Fruit fly (Drosophila melanogaster) whole organism, pupa: ENCODE data around the gene CG10194.

Experiments
- CG12605 ChIP-seq: fragments of 200-800 bp; sonication (Bioruptor generic); IDR thresholded peaks from 2 replicates; pipeline ENCODE4 v1.3.6; 2022; ENCODE audit warnings: missing biosample characterization, missing genetic modification characterization
- CG14655 ChIP-seq: fragments of 200-800 bp; sonication (Bioruptor generic); optimal IDR thresholded peaks from 3 replicates; lab custom pipeline; 2017; ENCODE audit warnings: mild to moderate bottlenecking, missing biosample characterization, missing genetic modification reagents, missing genetic modification characterization
- CG15710 ChIP-seq: fragments of 200-800 bp; sonication (Bioruptor generic); optimal IDR thresholded peaks from 2 replicates; lab custom pipeline; 2018; ENCODE audit warnings: missing biosample characterization, mild to moderate bottlenecking, missing genetic modification characterization, moderate library complexity
- CG32121 ChIP-seq: fragments of 200-800 bp; sonication (Bioruptor generic); IDR thresholded peaks from 2 replicates; pipeline ENCODE4 v1.3.6; 2022; ENCODE audit warnings: missing biosample characterization, missing genetic modification characterization
- CG34367 ChIP-seq: fragments of 200-800 bp; sonication (Bioruptor generic); optimal IDR thresholded peaks from 2 replicates; lab custom pipeline; 2018; ENCODE audit warnings: missing biosample characterization, mild to moderate bottlenecking, missing genetic modification characterization
- CG8159 ChIP-seq: fragments of 200-800 bp; sonication (Bioruptor generic); optimal IDR thresholded peaks from 3 replicates; lab custom pipeline; 2018; ENCODE audit warnings: missing biosample characterization, mild to moderate bottlenecking, missing genetic modification characterization, moderate library complexity
- CG8301 ChIP-seq: fragments of 200-800 bp; sonication (Bioruptor generic); optimal IDR thresholded peaks from 2 replicates; lab custom pipeline; 2018; ENCODE audit warnings: missing biosample characterization, mild to moderate bottlenecking, missing genetic modification characterization
- CG9948 ChIP-seq: fragments of 200-800 bp; sonication (Bioruptor generic); optimal IDR thresholded peaks from 2 replicates; lab custom pipeline; 2018; ENCODE audit warnings: missing biosample characterization, mild to moderate bottlenecking, missing genetic modification characterization, moderate library complexity
- D1 ChIP-seq: fragments of 200-800 bp; sonication (Bioruptor generic); optimal IDR thresholded peaks from 2 replicates; lab custom pipeline; 2018; ENCODE audit warnings: missing biosample characterization, mild to moderate bottlenecking, missing genetic modification characterization, moderate library complexity
- EcR ChIP-seq: fragments of 200-800 bp; sonication (Bioruptor generic); optimal IDR thresholded peaks from 3 replicates; lab custom pipeline; 2019; ENCODE audit warnings: missing biosample characterization, missing genetic modification characterization, mild to moderate bottlenecking, moderate library complexity, missing genetic modification reagents
- Pif1A ChIP-seq: fragments of 200-800 bp; sonication (Bioruptor generic); optimal IDR thresholded peaks from 3 replicates; lab custom pipeline; 2016; ENCODE audit warnings: missing biosample characterization, missing genetic modification characterization
- Snoo ChIP-seq: fragments of 200-800 bp; sonication (Bioruptor generic); optimal IDR thresholded peaks from 3 replicates; lab custom pipeline; 2017; ENCODE audit warnings: missing biosample characterization, mild to moderate bottlenecking, missing genetic modification characterization, inconsistent platforms
- fd96Ca ChIP-seq: fragments of 200-800 bp; sonication (Bioruptor generic); IDR thresholded peaks from 3 replicates; pipeline ENCODE4 v1.3.6; 2022; ENCODE audit warnings: missing biosample characterization, missing genetic modification characterization
- rn ChIP-seq: fragments of 200-800 bp; sonication (Bioruptor generic); IDR thresholded peaks from 2 replicates; pipeline ENCODE4 v1.3.6; 2022; ENCODE audit warnings: missing biosample characterization, missing genetic modification characterization

The CG10194 gene

DNA sequence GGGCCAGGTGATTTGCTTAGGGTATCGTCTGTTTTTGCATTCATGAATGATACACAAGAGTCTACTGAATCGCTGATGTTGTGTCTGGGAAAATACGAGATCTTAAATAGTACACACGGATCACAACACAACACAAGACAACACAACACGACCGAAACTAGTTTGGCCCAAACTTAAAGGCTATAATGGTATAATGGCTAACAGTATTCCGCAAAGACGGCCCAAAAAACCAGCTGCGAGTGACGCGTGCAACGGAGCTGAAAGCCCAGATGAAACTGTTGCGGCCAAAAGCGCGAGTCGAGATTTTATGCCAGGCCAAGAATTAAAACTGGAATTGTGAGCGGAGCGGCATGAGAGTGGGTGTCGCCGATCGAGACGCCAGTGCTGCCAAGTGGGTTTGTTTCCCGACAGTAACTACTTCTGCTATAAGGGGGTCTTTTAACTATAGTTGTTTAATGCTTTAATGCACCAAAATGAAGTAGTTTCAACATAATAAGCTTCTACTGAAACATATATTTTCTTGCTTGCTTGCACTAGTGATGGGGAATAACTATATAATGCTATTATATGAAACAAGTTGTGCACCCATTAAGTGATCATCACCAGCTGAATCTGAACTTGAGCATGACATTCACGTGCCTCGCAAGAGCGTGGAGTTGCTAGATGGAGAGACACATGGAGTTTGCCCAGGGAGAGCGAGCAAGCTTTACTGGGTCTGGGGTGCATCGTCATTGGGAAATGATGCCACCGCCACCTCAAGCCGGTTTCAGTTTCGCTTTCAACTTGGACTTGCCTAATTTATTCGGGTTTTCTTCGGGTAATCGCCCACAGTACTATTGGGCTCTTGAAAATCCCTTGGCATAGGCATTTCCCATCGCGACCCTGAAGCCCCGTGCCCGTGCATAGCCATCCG is 51.0 kb downstream of the CG10194 start:
- TF ChIP-seq CG8301 (tag; lab: Kevin White, UChicago) (peak; percentile 33), rn (GFP tag; lab: Robert Waterston, UW) (no peak), CG32121 (GFP tag; lab: Robert Waterston, UW) (no peak), fd96Ca (GFP tag; lab: Robert Waterston, UW) (peak; percentile 51; the same call in 1 of the 3 replicates), Snoo (peak; percentile 41), D1 (tag; lab: Kevin White, UChicago) (no peak), CG34367 (tag; lab: Kevin White, UChicago) (no peak), EcR (peak; percentile 82), Pif1A (GFP tag; lab: Kevin White, UChicago) (peak; percentile 9), CG8159 (peak; percentile 40), CG15710 (tag; lab: Kevin White, UChicago) (peak; percentile 35), CG14655 (GFP tag; lab: Kevin White, UChicago) (peak; percentile 17), CG9948 (tag; lab: Kevin White, UChicago) (peak; percentile 22), CG12605 (GFP tag; lab: Robert Waterston, UW) (no peak)
